Worm (Caenorhabditis elegans) whole organism, late embryonic: ENCODE results near the gene W09D6.1.
A peak's percentile ranks its signal among the peaks of the same experiment; 100 is the strongest.
"Not testable (repeated sequence)": the region's sequence is repeated elsewhere in the genome, so short reads cannot be mapped to it uniquely, and the experiment has no call there.

Experiments used
- C38D4.7 ChIP-seq: fragments of 200-800 bp; sonication (Bioruptor generic); optimal IDR thresholded peaks from 2 replicates; lab custom pipeline; 2018; ENCODE audit warnings: mild to moderate bottlenecking, missing genetic modification characterization, moderate library complexity, missing compliant biosample characterization
- K02D7.2 ChIP-seq: sonication (generic microtip); optimal IDR thresholded peaks from 2 replicates; lab custom pipeline; 2017; ENCODE audit warnings: mild to moderate bottlenecking, missing genetic modification characterization, missing compliant biosample characterization
- K09A11.1 ChIP-seq: sonication (generic microtip); optimal IDR thresholded peaks from 2 replicates; lab custom pipeline; 2017; ENCODE audit warnings: antibody characterized with exemption, mild to moderate bottlenecking, missing genetic modification characterization, missing compliant biosample characterization; ENCODE audit not compliant: insufficient read depth
- ama-1 ChIP-seq: fragments of 150-350 bp; optimal IDR thresholded peaks from 2 replicates; lab custom pipeline; 2014
- ceh-14 ChIP-seq: sonication (generic microtip); optimal IDR thresholded peaks from 2 replicates; lab custom pipeline; 2016; ENCODE audit warnings: missing genotype, missing genetic modification characterization, missing compliant biosample characterization
- ceh-2 ChIP-seq: sonication (generic microtip); optimal IDR thresholded peaks from 2 replicates; lab custom pipeline; 2016; ENCODE audit warnings: missing genotype, missing genetic modification characterization, missing compliant biosample characterization
- ceh-22 ChIP-seq: sonication (generic microtip); optimal IDR thresholded peaks from 2 replicates; lab custom pipeline; 2017; ENCODE audit warnings: missing biosample characterization, missing genetic modification characterization
- ceh-30 ChIP-seq: fragments of 150-350 bp; optimal IDR thresholded peaks from 2 replicates; lab custom pipeline; 2014; ENCODE audit warnings: missing biosample characterization, missing genetic modification characterization
- ceh-31 ChIP-seq: sonication (generic microtip); optimal IDR thresholded peaks from 2 replicates; lab custom pipeline; 2016; ENCODE audit warnings: missing genetic modification characterization, missing compliant biosample characterization
- ceh-34 ChIP-seq: sonication (generic microtip); optimal IDR thresholded peaks from 2 replicates; lab custom pipeline; 2016; ENCODE audit warnings: mild to moderate bottlenecking, missing genetic modification characterization, missing compliant biosample characterization
- ceh-9 ChIP-seq: sonication (generic microtip); optimal IDR thresholded peaks from 2 replicates; lab custom pipeline; 2016; ENCODE audit warnings: mild to moderate bottlenecking, missing genetic modification characterization, inconsistent platforms, missing compliant biosample characterization
- che-1 ChIP-seq: sonication (generic microtip); optimal IDR thresholded peaks from 2 replicates; lab custom pipeline; 2016; ENCODE audit warnings: mild to moderate bottlenecking, missing genetic modification characterization, missing compliant biosample characterization
- elt-2 ChIP-seq: sonication (generic microtip); optimal IDR thresholded peaks from 2 replicates; lab custom pipeline; 2016; ENCODE audit warnings: missing genetic modification reagents, missing genetic modification characterization, missing compliant biosample characterization
- eyg-1 ChIP-seq: sonication (generic microtip); optimal IDR thresholded peaks from 2 replicates; lab custom pipeline; 2016; ENCODE audit warnings: missing genotype, missing genetic modification characterization, missing compliant biosample characterization
- fax-1 ChIP-seq: sonication (generic microtip); optimal IDR thresholded peaks from 2 replicates; lab custom pipeline; 2016; ENCODE audit warnings: missing genotype, missing genetic modification characterization, missing compliant biosample characterization
- fkh-10 ChIP-seq: fragments of 150-350 bp; optimal IDR thresholded peaks from 2 replicates; lab custom pipeline; 2014; ENCODE audit warnings: missing biosample characterization, missing genetic modification reagents, missing genetic modification characterization
- hlh-6 ChIP-seq: sonication (generic microtip); optimal IDR thresholded peaks from 2 replicates; lab custom pipeline; 2016; ENCODE audit warnings: missing genotype, missing genetic modification characterization, missing compliant biosample characterization
- hlh-8 ChIP-seq: sonication (generic microtip); optimal IDR thresholded peaks from 2 replicates; lab custom pipeline; 2016; ENCODE audit warnings: missing genotype, missing genetic modification characterization, missing compliant biosample characterization
- madf-2 ChIP-seq: sonication (generic microtip); optimal IDR thresholded peaks from 2 replicates; lab custom pipeline; 2017; ENCODE audit warnings: missing genetic modification characterization, missing compliant biosample characterization
- mec-3 ChIP-seq: sonication (generic microtip); optimal IDR thresholded peaks from 2 replicates; lab custom pipeline; 2016; ENCODE audit warnings: borderline replicate concordance, missing genetic modification characterization, missing compliant biosample characterization
- nfya-1 ChIP-seq: sonication (generic microtip); optimal IDR thresholded peaks from 2 replicates; lab custom pipeline; 2017; ENCODE audit warnings: missing genetic modification characterization, mild to moderate bottlenecking, missing compliant biosample characterization, antibody characterized with exemption, moderate library complexity
- nhr-11 ChIP-seq: fragments of 150-350 bp; optimal IDR thresholded peaks from 2 replicates; lab custom pipeline; 2014; ENCODE audit warnings: missing biosample characterization, missing genetic modification characterization
- nhr-232 ChIP-seq: sonication (generic microtip); optimal IDR thresholded peaks from 2 replicates; lab custom pipeline; 2016; ENCODE audit warnings: missing genetic modification characterization, missing compliant biosample characterization
- odd-2 ChIP-seq: sonication (generic microtip); optimal IDR thresholded peaks from 2 replicates; lab custom pipeline; 2017; ENCODE audit warnings: antibody characterized with exemption, mild to moderate bottlenecking, missing genetic modification characterization, missing compliant biosample characterization
- pat-9 ChIP-seq: fragments of 200-800 bp; sonication (Bioruptor generic); optimal IDR thresholded peaks from 2 replicates; lab custom pipeline; 2018; ENCODE audit warnings: mild to moderate bottlenecking, missing genetic modification characterization, moderate library complexity, missing compliant biosample characterization
- pax-1 ChIP-seq: fragments of 150-350 bp; optimal IDR thresholded peaks from 2 replicates; lab custom pipeline; 2014; ENCODE audit warnings: missing biosample characterization, missing genetic modification characterization
- pha-2 ChIP-seq: sonication (generic microtip); optimal IDR thresholded peaks from 2 replicates; lab custom pipeline; 2017; ENCODE audit warnings: mild to moderate bottlenecking, missing genetic modification characterization, missing compliant biosample characterization
- pha-4 ChIP-seq: fragments of 150-350 bp; optimal IDR thresholded peaks from 2 replicates; lab custom pipeline; 2018; ENCODE audit warnings: missing biosample characterization, missing genetic modification reagents, missing genetic modification characterization
- pqm-1 ChIP-seq: sonication (generic microtip); optimal IDR thresholded peaks from 2 replicates; lab custom pipeline; 2016; ENCODE audit warnings: missing genetic modification characterization, missing compliant biosample characterization
- sox-2 ChIP-seq: fragments of 200-800 bp; sonication (Bioruptor generic); IDR thresholded peaks from 2 replicates; pipeline ENCODE4 v1.3.6; 2022; ENCODE audit warnings: missing genetic modification reagents, missing genetic modification characterization, missing compliant biosample characterization
- tbx-7 ChIP-seq: sonication (generic microtip); optimal IDR thresholded peaks from 2 replicates; lab custom pipeline; 2016; ENCODE audit warnings: missing genotype, missing genetic modification characterization, missing compliant biosample characterization
- unc-42 ChIP-seq: sonication (generic microtip); optimal IDR thresholded peaks from 2 replicates; lab custom pipeline; 2016; ENCODE audit warnings: missing genotype, missing genetic modification characterization, missing compliant biosample characterization
- unc-55 ChIP-seq: sonication (generic microtip); optimal IDR thresholded peaks from 2 replicates; lab custom pipeline; 2017; ENCODE audit warnings: missing biosample characterization, missing genetic modification reagents, missing genetic modification characterization
- unc-86 ChIP-seq: sonication (generic microtip); optimal IDR thresholded peaks from 2 replicates; lab custom pipeline; 2016; ENCODE audit warnings: missing genetic modification characterization, missing compliant biosample characterization
- zip-5 ChIP-seq: sonication (generic microtip); optimal IDR thresholded peaks from 2 replicates; lab custom pipeline; 2016; ENCODE audit warnings: missing genetic modification characterization, missing compliant biosample characterization
- ztf-16 ChIP-seq: sonication (generic microtip); optimal IDR thresholded peaks from 2 replicates; lab custom pipeline; 2017; ENCODE audit warnings: missing genetic modification characterization, missing compliant biosample characterization

The W09D6.1 gene

DNA sequence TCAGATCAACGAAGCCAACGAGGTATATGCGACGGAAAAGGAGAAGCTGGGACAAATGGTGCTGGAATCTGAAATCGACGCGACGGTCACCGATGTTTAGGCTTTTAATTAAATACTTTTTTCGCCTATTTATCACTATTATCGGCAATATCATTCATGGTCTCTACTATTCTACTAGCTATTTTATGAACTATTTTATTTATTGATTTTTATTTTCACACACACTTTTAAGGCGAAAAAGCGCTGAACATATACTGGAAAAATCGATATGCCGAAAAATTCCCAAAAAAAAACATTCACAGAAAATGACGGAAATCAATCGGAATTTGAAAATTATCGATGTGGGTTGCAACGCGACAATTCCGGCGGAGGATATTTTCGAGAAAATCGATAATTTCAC is at the start of gene W09D6.1:
TSS of gene W09D6.1 (plus strand) at position 301 of the 400 bp plus-strand sequence.
- TF ChIP-seq tbx-7 (tag; lab: Kevin White, UChicago) (no peak), eyg-1 (tag; lab: Kevin White, UChicago) (no peak), ceh-30 (tag; lab: Kevin White, UChicago) (no peak), fax-1 (tag; lab: Kevin White, UChicago) (no peak), pat-9 (tag; lab: Kevin White, UChicago) (no peak), K02D7.2 (tag; lab: Kevin White, UChicago) (no peak), nhr-232 (tag; lab: Kevin White, UChicago) (no peak), zip-5 (tag; lab: Kevin White, UChicago) (no peak), unc-86 (tag; lab: Kevin White, UChicago) (no peak), unc-42 (no peak)

DNA sequence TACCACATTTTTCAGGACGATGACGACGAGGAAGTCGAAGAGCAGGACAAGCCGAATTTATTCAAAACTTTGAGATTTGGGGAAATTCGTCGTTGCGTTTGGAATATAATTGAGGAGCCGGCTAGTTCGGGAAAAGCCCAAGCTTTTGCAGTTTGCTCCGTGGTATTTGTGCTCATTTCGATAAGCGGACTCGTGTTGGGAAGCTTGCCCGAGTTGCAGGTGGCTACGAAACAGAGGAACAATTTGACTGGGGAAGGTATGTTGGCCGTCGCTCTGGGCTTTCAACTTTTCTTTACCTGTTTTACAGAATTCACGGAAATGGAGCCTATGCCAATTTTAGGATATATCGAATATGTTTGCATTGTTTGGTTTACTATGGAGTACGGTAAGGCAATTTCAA is 46.4 kb upstream of the W09D6.1 start:
- no peak for TF ChIP-seq fkh-10
- TF ChIP-seq odd-2 (tag; lab: Kevin White, UChicago): no peak
- TF ChIP-seq pha-4 (tag; lab: Kevin White, UChicago): no peak
- no peak for TF ChIP-seq C38D4.7 (GFP tag; lab: Kevin White, UChicago)
- TF ChIP-seq nhr-11: no peak
- TF ChIP-seq ceh-2 (tag; lab: Kevin White, UChicago): no peak
- no peak for TF ChIP-seq elt-2 (tag; lab: Kevin White, UChicago)
- TF ChIP-seq nfya-1 (tag; lab: Kevin White, UChicago): no peak
- TF ChIP-seq K09A11.1: no peak
- TF ChIP-seq sox-2 (GFP tag; lab: Robert Waterston, UW): no peak
- TF ChIP-seq pax-1: no peak
- no peak for TF ChIP-seq pat-9 (tag; lab: Kevin White, UChicago)
- TF ChIP-seq ceh-14 (tag; lab: Kevin White, UChicago): no peak
- no peak for TF ChIP-seq mec-3
- no peak for TF ChIP-seq ceh-31 (tag; lab: Kevin White, UChicago)
- TF ChIP-seq hlh-8 (tag; lab: Kevin White, UChicago): no peak
- TF ChIP-seq hlh-6: no peak

DNA sequence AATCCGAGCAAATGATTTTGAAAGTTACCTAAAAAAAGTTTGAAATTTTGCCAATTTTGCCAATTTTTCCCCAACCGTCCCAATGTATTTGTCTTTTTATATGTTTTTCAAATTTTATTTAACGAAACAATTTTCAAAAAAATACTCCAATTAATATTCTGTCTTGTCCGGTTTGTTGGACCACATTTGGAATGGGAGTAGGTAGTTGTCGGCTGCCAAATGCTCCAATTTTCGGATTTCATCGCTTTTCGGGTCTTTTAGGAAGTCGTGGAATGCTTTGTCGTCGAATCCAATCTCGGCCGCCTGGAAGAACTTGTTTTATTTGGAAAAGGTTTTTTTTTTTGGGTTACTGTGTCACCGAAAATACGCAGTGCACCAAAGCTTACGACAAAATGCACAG is 43.5 kb upstream of the W09D6.1 start:
- no peak for TF ChIP-seq pha-2 (tag; lab: Kevin White, UChicago)
- TF ChIP-seq nhr-11: no peak
- TF ChIP-seq, all 69 proteins: peak for 0

ce11 chrIII:11026516-11027048 is 42.1 kb upstream of the W09D6.1 start, which contains the start of gene Y48A6B.7:
Gene Y48A6B.7, minus strand, starts transcription at chrIII:11026566.
- no peak for TF ChIP-seq ztf-16 (tag; lab: Kevin White, UChicago)
- TF ChIP-seq elt-2 (tag; lab: Kevin White, UChicago): peak; percentile 58
- peak; percentile 62 for TF ChIP-seq pqm-1
- TF ChIP-seq ceh-22: no peak

DNA sequence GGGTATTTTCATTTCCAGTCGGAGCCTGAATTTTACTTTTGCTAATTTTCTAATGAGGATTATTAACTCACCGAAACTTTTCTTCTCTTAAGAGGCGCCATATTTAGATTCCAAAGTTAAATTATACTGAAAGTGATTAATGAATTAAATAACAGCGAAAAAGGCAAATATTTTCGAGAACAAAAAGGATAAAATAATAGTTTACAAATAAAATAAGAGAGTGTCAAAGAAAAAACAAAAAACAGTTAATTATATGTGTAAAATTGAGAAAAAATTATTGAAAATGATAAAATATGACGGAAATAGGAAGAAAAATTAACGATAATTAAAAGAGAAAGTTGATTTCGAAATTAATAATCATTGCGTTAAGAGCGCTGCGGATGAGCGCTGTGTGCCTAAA is 39.3 kb upstream of the W09D6.1 start, which contains the start of gene Y48A6B.8:
TSS of gene Y48A6B.8 (minus strand) at position 101 of the 400 bp plus-strand sequence.
- not testable (repeated sequence) for TF ChIP-seq eyg-1, unc-86, che-1 (tag; lab: Kevin White, UChicago)

DNA sequence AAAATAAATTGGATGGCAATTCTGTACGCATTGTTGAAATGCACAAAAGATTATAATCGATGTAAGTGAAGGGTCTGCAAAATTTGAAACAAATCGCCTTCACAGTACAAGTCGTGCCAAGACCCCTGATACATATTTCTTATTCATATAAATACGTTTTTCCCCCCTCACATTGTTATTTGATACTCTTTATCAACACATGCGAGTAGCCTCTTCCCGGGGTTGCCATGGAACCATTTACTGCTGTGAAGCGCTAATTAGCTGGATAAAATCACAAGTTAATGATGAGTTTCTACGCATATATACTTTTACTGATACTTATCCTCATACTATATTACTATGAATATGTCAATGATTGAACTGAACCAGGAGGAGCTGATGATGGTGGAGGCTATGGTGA is 37.3 kb upstream of the W09D6.1 start, which contains the start of gene Y48A6B.14:
TSS of gene Y48A6B.14 (plus strand) at position 301 of the 400 bp plus-strand sequence.
- TF ChIP-seq tbx-7 (tag; lab: Kevin White, UChicago) (no peak), ceh-9 (tag; lab: Kevin White, UChicago) (no peak), unc-55 (no peak), ama-1 (no peak), madf-2 (tag; lab: Kevin White, UChicago) (no peak), ceh-34 (tag; lab: Kevin White, UChicago) (no peak)
